Worm (Caenorhabditis elegans) whole organism, L2 larva: ENCODE results near the gene K05F1.9.

Experiments used
- nhr-23 ChIP-seq: fragments of 150-350 bp; optimal IDR thresholded peaks from 2 replicates; lab custom pipeline; 2014; ENCODE audit warnings: missing biosample characterization, missing genetic modification reagents, missing genetic modification characterization
- snpc-4 ChIP-seq: fragments of 150-350 bp; optimal IDR thresholded peaks from 2 replicates; lab custom pipeline; 2014; ENCODE audit warnings: missing biosample characterization, missing genetic modification characterization
- ztf-11 ChIP-seq: sonication (generic microtip); optimal IDR thresholded peaks from 2 replicates; lab custom pipeline; 2017; ENCODE audit warnings: missing biosample characterization, missing genetic modification characterization

ce11 chrII:5844694-5845129 is 43.7 kb upstream of the K05F1.9 start:
- TF ChIP-seq nhr-23 (no peak), ztf-11 (tag; lab: Kevin White, UChicago) (peak; percentile 85), snpc-4 (tag; lab: Kevin White, UChicago) (peak; percentile 100)
